Worm (Caenorhabditis elegans) whole organism, L4 larva: ENCODE measurements around the gene Y22D7AR.7.

Experiments
- D1046.2 ChIP-seq: fragments of 200-800 bp; sonication (Bioruptor generic); IDR thresholded peaks from 2 replicates; pipeline ENCODE4 v1.3.6; 2022; ENCODE audit warnings: missing genetic modification characterization, missing compliant biosample characterization
- F10B5.3 ChIP-seq: sonication (generic microtip); optimal IDR thresholded peaks from 2 replicates; lab custom pipeline; 2016; ENCODE audit warnings: mild to moderate bottlenecking, missing genetic modification characterization, missing compliant biosample characterization
- Y105C5A.15 ChIP-seq: fragments of 200-800 bp; sonication (Bioruptor generic); IDR thresholded peaks from 2 replicates; pipeline ENCODE4 v1.3.6; 2022; ENCODE audit warnings: missing genetic modification characterization, missing compliant biosample characterization
- Y48G9A.11 ChIP-seq: fragments of 200-800 bp; sonication (Bioruptor generic); IDR thresholded peaks from 2 replicates; pipeline ENCODE4 v1.3.6; 2022; ENCODE audit warnings: missing genetic modification reagents, missing genetic modification characterization, missing compliant biosample characterization
- Y75B8A.6 ChIP-seq: fragments of 200-800 bp; sonication (Bioruptor generic); IDR thresholded peaks from 2 replicates; pipeline ENCODE4 v1.3.6; 2022; ENCODE audit warnings: missing genetic modification reagents, missing genetic modification characterization, missing compliant biosample characterization
- aha-1 ChIP-seq: fragments of 150-350 bp; peaks from one replicate; lab custom pipeline; 2014; ENCODE audit warnings: missing biosample characterization, missing genetic modification characterization
- ceh-20 ChIP-seq: fragments of 200-800 bp; sonication (Bioruptor generic); IDR thresholded peaks from 2 replicates; pipeline ENCODE4 v1.3.6; 2022; ENCODE audit warnings: missing genetic modification reagents, missing genetic modification characterization, missing compliant biosample characterization
- ceh-32 ChIP-seq: sonication (generic microtip); optimal IDR thresholded peaks from 2 replicates; lab custom pipeline; 2016; ENCODE audit warnings: mild to moderate bottlenecking, missing genetic modification characterization, missing compliant biosample characterization; ENCODE audit not compliant: poor library complexity
- ceh-44 ChIP-seq: fragments of 200-800 bp; sonication (Bioruptor generic); IDR thresholded peaks from 2 replicates; pipeline ENCODE4 v1.3.6; 2022; ENCODE audit warnings: missing genetic modification reagents, missing genetic modification characterization, missing compliant biosample characterization
- ces-1 ChIP-seq: fragments of 150-350 bp; sonication (generic microtip); optimal IDR thresholded peaks from 4 replicates; lab custom pipeline; 2014; ENCODE audit warnings: missing biosample characterization, missing genetic modification reagents, missing genetic modification characterization
- ctbp-1 ChIP-seq: fragments of 200-800 bp; sonication (Bioruptor generic); IDR thresholded peaks from 2 replicates; pipeline ENCODE4 v1.3.6; 2022; ENCODE audit warnings: missing genetic modification reagents, missing genetic modification characterization, missing compliant biosample characterization
- daf-16 ChIP-seq, 3 experiments: sonication (generic microtip); optimal IDR thresholded peaks; 2 replicates each; lab custom pipeline; 2016 to 2017; ENCODE audit warnings: missing genetic modification characterization in 3 of 3, missing genetic modification reagents in 3 of 3, mild to moderate bottlenecking in 2 of 3, missing compliant biosample characterization in 2 of 3, missing biosample characterization in 1 of 3, moderate library complexity in 1 of 3
- daf-19 ChIP-seq: fragments of 200-800 bp; sonication (Bioruptor generic); conservative IDR thresholded peaks from 2 replicates; pipeline ENCODE4 v1.3.6; 2022; ENCODE audit warnings: missing genetic modification characterization, missing compliant biosample characterization
- dmd-6 ChIP-seq: fragments of 200-800 bp; sonication (Bioruptor generic); IDR thresholded peaks from 2 replicates; pipeline ENCODE4 v1.3.6; 2022; ENCODE audit warnings: missing genetic modification reagents, missing genetic modification characterization, missing compliant biosample characterization
- dmd-8 ChIP-seq: fragments of 200-800 bp; sonication (Bioruptor generic); IDR thresholded peaks from 2 replicates; pipeline ENCODE4 v1.3.6; 2022; ENCODE audit warnings: missing genetic modification characterization, missing compliant biosample characterization
- gei-8 ChIP-seq: fragments of 200-800 bp; sonication (Bioruptor generic); optimal IDR thresholded peaks from 2 replicates; lab custom pipeline; 2018; ENCODE audit warnings: mild to moderate bottlenecking, missing genetic modification characterization, missing compliant biosample characterization
- lin-38 ChIP-seq: fragments of 200-800 bp; sonication (Bioruptor generic); IDR thresholded peaks from 2 replicates; pipeline ENCODE4 v1.3.6; 2022; ENCODE audit warnings: missing genetic modification reagents, missing genetic modification characterization, missing compliant biosample characterization
- madf-9 ChIP-seq: fragments of 200-800 bp; sonication (Bioruptor generic); conservative IDR thresholded peaks from 2 replicates; pipeline ENCODE4 v1.3.6; 2022; ENCODE audit warnings: missing genetic modification reagents, missing genetic modification characterization, missing compliant biosample characterization
- mep-1 ChIP-seq: fragments of 150-350 bp; sonication (generic microtip); optimal IDR thresholded peaks from 3 replicates; lab custom pipeline; 2014; ENCODE audit warnings: missing biosample characterization, missing genetic modification characterization
- nhr-11 ChIP-seq: fragments of 150-350 bp; optimal IDR thresholded peaks from 2 replicates; lab custom pipeline; 2014; ENCODE audit warnings: missing biosample characterization, missing genetic modification characterization
- nhr-237 ChIP-seq: sonication (generic microtip); optimal IDR thresholded peaks from 2 replicates; lab custom pipeline; 2017; ENCODE audit warnings: missing biosample characterization, missing genetic modification characterization
- nhr-25 ChIP-seq: sonication (generic microtip); optimal IDR thresholded peaks from 2 replicates; lab custom pipeline; 2017; ENCODE audit warnings: missing genetic modification characterization, mild to moderate bottlenecking, missing compliant biosample characterization, antibody characterized with exemption, moderate library complexity, borderline replicate concordance; ENCODE audit not compliant: insufficient read depth
- nhr-41 ChIP-seq: fragments of 200-800 bp; sonication (Bioruptor generic); IDR thresholded peaks from 2 replicates; pipeline ENCODE4 v1.3.6; 2022; ENCODE audit warnings: missing genetic modification reagents, missing genetic modification characterization, missing compliant biosample characterization
- nhr-42 ChIP-seq: fragments of 200-800 bp; sonication (Bioruptor generic); IDR thresholded peaks from 2 replicates; pipeline ENCODE4 v1.3.6; 2022; ENCODE audit warnings: missing genetic modification characterization, missing compliant biosample characterization
- nhr-6 ChIP-seq: fragments of 150-350 bp; optimal IDR thresholded peaks from 2 replicates; lab custom pipeline; 2014; ENCODE audit warnings: missing biosample characterization, missing genetic modification characterization
- nhr-76 ChIP-seq: fragments of 150-350 bp; optimal IDR thresholded peaks from 2 replicates; lab custom pipeline; 2014; ENCODE audit warnings: missing biosample characterization, missing genetic modification characterization
- pqm-1 ChIP-seq: sonication (generic microtip); optimal IDR thresholded peaks from 2 replicates; lab custom pipeline; 2017; ENCODE audit warnings: missing biosample characterization, missing genetic modification characterization
- set-16 ChIP-seq: fragments of 200-800 bp; sonication (Bioruptor generic); IDR thresholded peaks from 2 replicates; pipeline ENCODE4 v1.3.6; 2022; ENCODE audit warnings: missing genetic modification reagents, missing genetic modification characterization, missing compliant biosample characterization
- skn-1 ChIP-seq: fragments of 150-350 bp; optimal IDR thresholded peaks from 2 replicates; lab custom pipeline; 2014; ENCODE audit warnings: missing biosample characterization, missing genetic modification characterization
- spr-1 ChIP-seq: sonication (generic microtip); optimal IDR thresholded peaks from 2 replicates; lab custom pipeline; 2016; ENCODE audit warnings: mild to moderate bottlenecking, missing genetic modification characterization, missing compliant biosample characterization
- unc-62 ChIP-seq, 3 experiments: fragments of 150-350 bp in 1 of 3; sonication (generic microtip); optimal IDR thresholded peaks in 2 of 3; peaks in 1 of 3; 1 replicate in 1 of 3; 2 replicates in 2 of 3; lab custom pipeline; 2014 to 2017; ENCODE audit warnings: missing biosample characterization in 3 of 3, missing genetic modification characterization in 3 of 3, missing genetic modification reagents in 3 of 3, missing genotype in 1 of 3
- zfp-2 ChIP-seq: sonication (generic microtip); optimal IDR thresholded peaks from 2 replicates; lab custom pipeline; 2016; ENCODE audit warnings: mild to moderate bottlenecking, missing genetic modification characterization, missing compliant biosample characterization

The Y22D7AR.7 gene

DNA sequence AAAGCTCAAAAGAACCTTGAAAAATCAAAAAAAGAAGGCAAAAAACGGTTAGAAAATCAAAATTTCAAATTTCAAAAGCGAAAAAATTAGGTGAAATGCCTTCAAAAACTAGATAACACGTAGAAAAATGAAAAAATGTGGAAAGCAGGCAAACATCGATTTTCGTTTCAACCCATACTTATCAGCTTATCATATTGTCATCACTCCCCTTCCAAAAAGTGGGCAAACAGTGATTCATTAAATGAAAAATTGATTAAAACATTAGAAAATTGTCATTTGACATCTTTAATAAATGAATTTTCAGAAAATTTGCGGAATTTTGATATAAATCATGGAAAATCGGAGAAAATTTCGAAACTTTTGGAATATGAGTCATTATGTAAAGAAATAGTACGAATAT lies 26.9 kb downstream of the Y22D7AR.7 start (continued):
- TF ChIP-seq dmd-6 (GFP tag; lab: Robert Waterston, UW) (peak; percentile 22; the same call in 1 of the 2 replicates), nhr-25 (tag; lab: Kevin White, UChicago) (no peak), D1046.2 (GFP tag; lab: Robert Waterston, UW) (no peak), Y75B8A.6 (GFP tag; lab: Robert Waterston, UW) (no peak), skn-1 (tag; lab: Kevin White, UChicago) (no peak), mep-1 (no peak), lin-38 (no peak), nhr-76 (tag; lab: Kevin White, UChicago) (no peak), madf-9 (no peak), Y48G9A.11 (no peak), spr-1 (tag; lab: Kevin White, UChicago) (no peak), ctbp-1 (GFP tag; lab: Robert Waterston, UW) (no peak), pqm-1 (tag; lab: Kevin White, UChicago) (peak; percentile 91), nhr-11 (tag; lab: Kevin White, UChicago) (no peak), F10B5.3 (tag; lab: Kevin White, UChicago) (no peak), gei-8 (GFP tag; lab: Kevin White, UChicago) (no peak)

ce11 chrIII:1659763-1660162 lies 28.1 kb downstream of the Y22D7AR.7 start, which contains the start of gene Y22D7AL.15:
TSS of gene Y22D7AL.15 (minus strand) at chrIII:1659863.
- peak; percentile 17; the same call in 1 of the 2 replicates for TF ChIP-seq set-16 (GFP tag; lab: Robert Waterston, UW)
- TF ChIP-seq ceh-32, result no peak
- TF ChIP-seq, all 104 proteins: peak for 1

DNA sequence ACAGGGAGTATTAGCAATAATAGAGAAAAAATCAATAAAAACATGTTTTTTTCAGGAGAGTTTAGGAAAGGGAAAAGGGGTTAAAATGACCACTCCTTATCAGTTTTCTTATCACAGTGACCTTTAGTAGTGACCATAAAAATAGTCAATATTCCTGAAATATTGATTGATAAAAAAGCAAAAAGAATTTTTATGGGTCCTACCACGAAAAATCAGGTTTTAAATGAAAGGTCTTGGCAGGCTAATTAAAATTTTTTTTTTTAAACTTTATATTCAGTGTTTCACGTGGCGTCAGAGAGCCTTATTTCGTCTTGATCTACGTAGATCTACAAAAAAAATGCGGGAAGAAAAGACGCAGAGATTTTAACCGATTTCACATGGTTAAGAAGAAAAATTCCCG lies 30.5 kb downstream of the Y22D7AR.7 start, which contains the start of gene cht-4:
Gene cht-4, minus strand, starts transcription at position 101 of the 400 bp plus-strand sequence.
- TF ChIP-seq daf-16 (GFP tag; optimal IDR thresholded peaks at IDR 0.05; lab: Kevin White, UChicago) (no peak), daf-16 (tag; optimal IDR thresholded peaks at IDR 0.05; lab: Kevin White, UChicago) (peak; percentile 46), daf-19 (GFP tag; lab: Robert Waterston, UW) (no peak)
- TF ChIP-seq, all 104 proteins: peak for 1

DNA sequence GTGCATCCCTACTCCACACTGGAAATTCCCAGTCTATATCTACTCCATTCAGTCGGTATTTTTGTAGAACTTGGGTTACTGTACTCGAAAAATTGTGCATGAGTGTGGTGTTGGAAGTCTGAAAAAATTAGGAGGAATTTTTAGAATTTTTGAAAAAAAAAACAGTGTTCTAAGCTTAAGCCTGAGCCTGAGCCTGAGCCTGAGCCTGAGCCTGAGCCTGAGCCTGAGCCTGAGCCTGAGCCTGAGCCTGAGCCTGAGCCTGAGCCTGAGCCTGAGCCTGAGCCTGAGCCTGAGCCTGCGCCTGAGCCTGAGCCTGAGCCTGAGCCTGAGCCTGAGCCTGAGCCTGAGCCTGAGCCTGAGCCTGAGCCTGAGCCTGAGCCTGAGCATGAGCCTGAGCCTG lies 31.6 kb downstream of the Y22D7AR.7 start:
- TF ChIP-seq set-16 (GFP tag; lab: Robert Waterston, UW), result peak; percentile 43; the same call in 1 of the 2 replicates
- TF ChIP-seq, all 104 proteins: peak for 1; not testable (repeated sequence) for 103

DNA sequence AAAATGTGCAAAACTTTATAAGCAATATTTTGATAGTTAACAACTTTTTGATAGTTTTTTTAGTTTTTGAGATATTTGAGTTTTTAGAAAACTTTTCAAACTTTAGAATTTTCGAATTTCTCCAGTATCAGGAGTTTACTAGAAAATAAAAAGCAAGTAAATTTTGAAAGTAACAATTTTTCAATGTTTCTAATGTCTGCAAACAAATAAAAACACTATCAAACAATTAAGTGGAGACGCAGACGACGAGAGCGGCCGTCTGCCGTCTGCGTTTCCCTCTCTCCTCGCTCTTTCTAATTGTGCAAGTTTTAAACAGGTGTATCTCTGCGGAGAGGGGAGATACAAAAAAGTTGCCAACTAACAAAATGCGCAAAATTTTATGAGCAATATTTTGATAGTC lies 35.0 kb downstream of the Y22D7AR.7 start:
- TF ChIP-seq zfp-2 (tag; lab: Kevin White, UChicago) (no peak), aha-1 (tag; lab: Kevin White, UChicago) (peak; percentile 79)

DNA sequence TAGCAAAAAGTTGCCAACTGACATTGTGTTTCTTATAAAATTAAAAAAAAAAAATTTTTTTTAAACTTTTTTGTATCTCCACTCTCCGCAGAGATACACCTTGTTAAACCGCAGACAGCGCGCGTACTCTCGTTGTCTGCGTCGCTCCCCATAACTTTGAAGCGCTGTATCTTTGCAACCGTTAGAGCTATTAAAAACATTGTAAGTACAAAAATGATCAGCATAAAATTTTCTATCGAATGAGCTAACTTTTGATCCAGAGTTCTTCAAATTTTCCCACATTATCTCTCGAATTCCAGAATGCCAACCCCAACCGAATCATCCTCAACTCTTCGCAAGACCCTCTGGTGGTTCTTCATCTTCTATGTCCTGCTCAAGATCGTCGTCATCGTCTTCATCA lies 35.7 kb downstream of the Y22D7AR.7 start, which contains the start of gene Y22D7AL.1:
Gene Y22D7AL.1, plus strand, starts transcription at position 301 of the 400 bp plus-strand sequence.
- TF ChIP-seq nhr-42 (GFP tag; lab: Robert Waterston, UW) (no peak), ces-1 (GFP tag; lab: Kevin White, UChicago) (no peak), ceh-20 (GFP tag; lab: Robert Waterston, UW) (no peak), pqm-1 (tag; lab: Kevin White, UChicago) (no peak), unc-62 (GFP tag; optimal IDR thresholded peaks at IDR 0.05 in 1 of 2; lab: Kevin White, UChicago) (no peak), unc-62 (tag; optimal IDR thresholded peaks at IDR 0.05; lab: Kevin White, UChicago) (no peak), ceh-44 (no peak), nhr-6 (no peak), nhr-237 (tag; lab: Kevin White, UChicago) (no peak), nhr-41 (GFP tag; lab: Robert Waterston, UW) (no peak), dmd-8 (GFP tag; lab: Robert Waterston, UW) (no peak), Y105C5A.15 (GFP tag; lab: Robert Waterston, UW) (no peak)
- TF ChIP-seq, all 104 proteins: peak for 0
